Fruit fly (Drosophila melanogaster): ENCODE measurements around the gene CG42557.

The CG42557 gene

dm6 chr3R:29894393-29894792 is 38.7 kb upstream of the CG42557 start (continued):
- TF ChIP-seq Bgb (GFP tag; IDR thresholded peaks at IDR 0.05; ENCODE audit: partially characterized antibody) (no peak), CG8290 (GFP tag; optimal IDR thresholded peaks at IDR 0.05) (no peak), CG8290 (tag; optimal IDR thresholded peaks at IDR 0.05) (peak in 1 of 2 experiments; percentile 72), trem (tag; optimal IDR thresholded peaks at IDR 0.05) (no peak), tap (tag; optimal IDR thresholded peaks at IDR 0.05) (peak; percentile 61), fu2 (GFP tag; optimal IDR thresholded peaks at IDR 0.05) (no peak), zf30C (GFP tag; optimal IDR thresholded peaks at IDR 0.05) (no peak), jing (GFP tag; optimal IDR thresholded peaks at IDR 0.05) (no peak), Rx (GFP tag; IDR thresholded peaks at IDR 0.05) (no peak), CG9609 (GFP tag; optimal IDR thresholded peaks at IDR 0.05) (peak; percentile 18), hbn (GFP tag; IDR thresholded peaks at IDR 0.05; ENCODE audit: partially characterized antibody) (no peak), schlank (tag; optimal IDR thresholded peaks at IDR 0.05) (peak; percentile 18), nom (GFP tag; optimal IDR thresholded peaks at IDR 0.05) (no peak), tna (GFP tag; IDR thresholded peaks at IDR 0.05; ENCODE audit: partially characterized antibody) (no peak), CG13624 (GFP tag; optimal IDR thresholded peaks at IDR 0.05) (peak; percentile 55), org-1 (GFP tag; optimal IDR thresholded peaks at IDR 0.05) (peak; percentile 35), unpg (GFP tag; optimal IDR thresholded peaks at IDR 0.05) (peak; percentile 69), Antp (GFP tag; optimal IDR thresholded peaks at IDR 0.05) (peak; percentile 22), CG7928 (GFP tag; optimal IDR thresholded peaks at IDR 0.05) (no peak), row (GFP tag; IDR thresholded peaks at IDR 0.05) (peak; percentile 59), Xbp1 (GFP tag; optimal IDR thresholded peaks at IDR 0.05) (peak; percentile 29), CG11504 (tag; optimal IDR thresholded peaks at IDR 0.05) (peak; percentile 77), salm (tag; optimal IDR thresholded peaks at IDR 0.05) (peak; percentile 48), CG7839 (tag; optimal IDR thresholded peaks at IDR 0.05) (peak; percentile 73), sqz (GFP tag; optimal IDR thresholded peaks at IDR 0.05) (no peak), Xrp1 (GFP tag; IDR thresholded peaks at IDR 0.05) (peak; percentile 40; the same call in 1 of the 2 replicates), CG1647 (GFP tag; optimal IDR thresholded peaks at IDR 0.05) (no peak), ac (GFP tag; optimal IDR thresholded peaks at IDR 0.05) (no peak), pfk (GFP tag; optimal IDR thresholded peaks at IDR 0.05) (no peak), ERR (GFP tag; optimal IDR thresholded peaks at IDR 0.05) (no peak), jigr1 (GFP tag; IDR thresholded peaks at IDR 0.05) (no peak), wor (GFP tag; IDR thresholded peaks at IDR 0.05) (peak; percentile 32), ato (GFP tag; IDR thresholded peaks at IDR 0.05; ENCODE audit: partially characterized antibody) (no peak), HLH54F (GFP tag; optimal IDR thresholded peaks at IDR 0.05) (peak; percentile 41), tgo (GFP tag; IDR thresholded peaks at IDR 0.05) (peak; percentile 67), CG15514 (GFP tag; optimal IDR thresholded peaks at IDR 0.05) (peak; percentile 23), CrebB (tag; optimal IDR thresholded peaks at IDR 0.05) (no peak), mam (GFP tag; optimal IDR thresholded peaks at IDR 0.05) (peak; percentile 51), CG12942 (GFP tag; optimal IDR thresholded peaks at IDR 0.05) (no peak), CG13894 (tag; optimal IDR thresholded peaks at IDR 0.05) (no peak), Lpt (GFP tag; optimal IDR thresholded peaks at IDR 0.05) (no peak), pzg (GFP tag; optimal IDR thresholded peaks at IDR 0.05) (no peak), CG4707 (GFP tag; optimal IDR thresholded peaks at IDR 0.05) (no peak), lbe (GFP tag; optimal IDR thresholded peaks at IDR 0.05) (no peak), caup (GFP tag; optimal IDR thresholded peaks at IDR 0.05; ENCODE audit: severe bottlenecking) (peak; percentile 28), gsb-n (tag; optimal IDR thresholded peaks at IDR 0.05) (no peak), h (optimal IDR thresholded peaks at IDR 0.05) (no peak), aop (GFP tag; IDR thresholded peaks at IDR 0.05) (no peak), tx (GFP tag; optimal IDR thresholded peaks at IDR 0.05) (no peak), CG6272 (GFP tag; IDR thresholded peaks at IDR 0.05) (no peak), gem (tag; optimal IDR thresholded peaks at IDR 0.05) (peak; percentile 78), CG4617 (GFP tag; optimal IDR thresholded peaks at IDR 0.05; ENCODE audit: borderline replicate concordance) (no peak)
